Fruit fly (Drosophila melanogaster) whole organism, prepupa: ENCODE results near the gene CG33923.

Experiments used
- Blimp-1 ChIP-seq: fragments of 200-800 bp; sonication (Bioruptor generic); optimal IDR thresholded peaks from 3 replicates; lab custom pipeline; 2017; ENCODE audit warnings: missing biosample characterization, missing genetic modification characterization, mild to moderate bottlenecking, moderate library complexity, missing genetic modification reagents
- CG10631 ChIP-seq: fragments of 200-800 bp; sonication (Bioruptor generic); optimal IDR thresholded peaks from 2 replicates; lab custom pipeline; 2016; ENCODE audit warnings: missing biosample characterization, missing genetic modification characterization
- CG10669 ChIP-seq: fragments of 200-800 bp; sonication (Bioruptor generic); optimal IDR thresholded peaks from 3 replicates; lab custom pipeline; 2018; ENCODE audit warnings: missing biosample characterization, mild to moderate bottlenecking, missing genetic modification characterization, moderate library complexity
- CG11294 ChIP-seq: fragments of 200-800 bp; sonication (Bioruptor generic); IDR thresholded peaks from 2 replicates; pipeline ENCODE4 v1.3.6; 2022; ENCODE audit warnings: missing biosample characterization, missing genetic modification characterization
- CG11902 ChIP-seq: fragments of 200-800 bp; sonication (Bioruptor generic); optimal IDR thresholded peaks from 3 replicates; lab custom pipeline; 2016; ENCODE audit warnings: missing biosample characterization, missing genetic modification characterization
- CG15336 ChIP-seq: fragments of 200-800 bp; sonication (Bioruptor generic); IDR thresholded peaks from 2 replicates; pipeline ENCODE4 v1.3.6; 2022; ENCODE audit warnings: missing biosample characterization, missing genetic modification characterization
- CG1621 ChIP-seq: fragments of 200-800 bp; sonication (Bioruptor generic); optimal IDR thresholded peaks from 3 replicates; lab custom pipeline; 2018; ENCODE audit warnings: missing biosample characterization, mild to moderate bottlenecking, missing genetic modification characterization
- CG16779 ChIP-seq: fragments of 200-800 bp; sonication (Bioruptor generic); optimal IDR thresholded peaks from 3 replicates; lab custom pipeline; 2017; ENCODE audit warnings: missing biosample characterization, mild to moderate bottlenecking, missing genetic modification characterization
- CG3032 ChIP-seq: fragments of 200-800 bp; optimal IDR thresholded peaks from 2 replicates; lab custom pipeline; 2019; ENCODE audit warnings: missing biosample characterization, mild to moderate bottlenecking, missing genetic modification characterization, moderate library complexity
- CG31627 ChIP-seq: fragments of 200-800 bp; sonication (Bioruptor generic); optimal IDR thresholded peaks from 3 replicates; lab custom pipeline; 2016; ENCODE audit warnings: missing biosample characterization, missing genetic modification characterization
- CG32006 ChIP-seq: fragments of 200-800 bp; sonication (Bioruptor generic); optimal IDR thresholded peaks from 3 replicates; lab custom pipeline; 2017; ENCODE audit warnings: missing biosample characterization, mild to moderate bottlenecking, missing genetic modification characterization
- CG34406 ChIP-seq: fragments of 200-800 bp; sonication (Bioruptor generic); optimal IDR thresholded peaks from 3 replicates; lab custom pipeline; 2016; ENCODE audit warnings: missing biosample characterization, missing genetic modification characterization
- CG3919 ChIP-seq: fragments of 200-800 bp; sonication (Bioruptor generic); optimal IDR thresholded peaks from 3 replicates; lab custom pipeline; 2016; ENCODE audit warnings: missing biosample characterization, missing genetic modification characterization
- CG6163 ChIP-seq: fragments of 200-800 bp; sonication (Bioruptor generic); IDR thresholded peaks from 3 replicates; pipeline ENCODE4 v1.3.6; 2022; ENCODE audit warnings: missing biosample characterization, missing genetic modification characterization
- CG6276 ChIP-seq: fragments of 200-800 bp; sonication (Bioruptor generic); optimal IDR thresholded peaks from 2 replicates; lab custom pipeline; 2017; ENCODE audit warnings: missing biosample characterization, mild to moderate bottlenecking, missing genetic modification characterization
- CG6792 ChIP-seq: fragments of 200-800 bp; sonication (Bioruptor generic); optimal IDR thresholded peaks from 3 replicates; lab custom pipeline; 2016; ENCODE audit warnings: missing biosample characterization, missing genetic modification characterization
- CG6808 ChIP-seq: fragments of 200-800 bp; sonication (Bioruptor generic); optimal IDR thresholded peaks from 3 replicates; lab custom pipeline; 2017; ENCODE audit warnings: missing biosample characterization, missing genetic modification characterization, mild to moderate bottlenecking, moderate library complexity, missing genetic modification reagents
- CG6854 ChIP-seq: fragments of 200-800 bp; sonication (Bioruptor generic); optimal IDR thresholded peaks from 2 replicates; lab custom pipeline; 2017; ENCODE audit warnings: missing biosample characterization, mild to moderate bottlenecking, missing genetic modification characterization
- CG7368 ChIP-seq: fragments of 200-800 bp; sonication (Bioruptor generic); optimal IDR thresholded peaks from 3 replicates; lab custom pipeline; 2016; ENCODE audit warnings: missing biosample characterization, missing genetic modification characterization
- CG8119 ChIP-seq: fragments of 200-800 bp; sonication (Bioruptor generic); IDR thresholded peaks from 3 replicates; pipeline ENCODE4 v1.3.6; 2022; ENCODE audit warnings: missing biosample characterization, missing genetic modification characterization
- CG8632 ChIP-seq: fragments of 200-800 bp; sonication (Bioruptor generic); optimal IDR thresholded peaks from 3 replicates; lab custom pipeline; 2016; ENCODE audit warnings: missing biosample characterization, missing genetic modification characterization
- CG9139 ChIP-seq: fragments of 200-800 bp; sonication (Bioruptor generic); optimal IDR thresholded peaks from 3 replicates; lab custom pipeline; 2017; ENCODE audit warnings: missing biosample characterization, mild to moderate bottlenecking, missing genetic modification characterization
- Eip75B ChIP-seq: fragments of 200-800 bp; sonication (Bioruptor generic); optimal IDR thresholded peaks from 3 replicates; lab custom pipeline; 2016; ENCODE audit warnings: missing biosample characterization, missing genetic modification characterization
- Eip78C ChIP-seq: fragments of 200-800 bp; sonication (Bioruptor generic); peaks from one replicate; lab custom pipeline; 2016; ENCODE audit warnings: missing biosample characterization, missing genetic modification characterization
- Eip93F ChIP-seq: fragments of 200-800 bp; sonication (Bioruptor generic); optimal IDR thresholded peaks from 2 replicates; lab custom pipeline; 2016; ENCODE audit warnings: missing biosample characterization, mild to moderate bottlenecking, missing genetic modification characterization
- Ets21C ChIP-seq: fragments of 200-800 bp; sonication (Bioruptor generic); optimal IDR thresholded peaks from 3 replicates; lab custom pipeline; 2016; ENCODE audit warnings: missing biosample characterization, missing genetic modification characterization
- Ets96B ChIP-seq: fragments of 200-800 bp; optimal IDR thresholded peaks from 2 replicates; lab custom pipeline; 2019; ENCODE audit warnings: missing biosample characterization, mild to moderate bottlenecking, missing genetic modification characterization, moderate library complexity
- Gug ChIP-seq: fragments of 200-800 bp; sonication (Bioruptor generic); IDR thresholded peaks from 2 replicates; pipeline ENCODE4 v1.3.6; 2022; ENCODE audit warnings: missing biosample characterization, missing genetic modification characterization
- Hr38 ChIP-seq: sonication (Bioruptor generic); optimal IDR thresholded peaks from 2 replicates; lab custom pipeline; 2016; ENCODE audit warnings: missing biosample characterization, missing genetic modification characterization
- Hr39 ChIP-seq: fragments of 200-800 bp; sonication (Bioruptor generic); optimal IDR thresholded peaks from 2 replicates; lab custom pipeline; 2016; ENCODE audit warnings: missing biosample characterization, missing genetic modification characterization
- Hr4 ChIP-seq: fragments of 200-800 bp; sonication (Bioruptor generic); optimal IDR thresholded peaks from 3 replicates; lab custom pipeline; 2016; ENCODE audit warnings: missing biosample characterization, missing genetic modification characterization
- Lpt ChIP-seq: fragments of 200-800 bp; sonication (Bioruptor generic); optimal IDR thresholded peaks from 3 replicates; lab custom pipeline; 2016; ENCODE audit warnings: missing biosample characterization, missing genetic modification characterization
- Met ChIP-seq: fragments of 200-800 bp; sonication (Bioruptor generic); optimal IDR thresholded peaks from 3 replicates; lab custom pipeline; 2016; ENCODE audit warnings: missing biosample characterization, missing genetic modification characterization
- OdsH ChIP-seq: fragments of 200-800 bp; sonication (Bioruptor generic); optimal IDR thresholded peaks from 3 replicates; lab custom pipeline; 2016; ENCODE audit warnings: missing biosample characterization, missing genetic modification characterization
- Smox ChIP-seq: fragments of 200-800 bp; sonication (Bioruptor generic); optimal IDR thresholded peaks from 3 replicates; lab custom pipeline; 2016; ENCODE audit warnings: missing biosample characterization, missing genetic modification characterization
- Sox102F ChIP-seq: fragments of 200-800 bp; sonication (Bioruptor generic); optimal IDR thresholded peaks from 2 replicates; lab custom pipeline; 2016; ENCODE audit warnings: missing biosample characterization, mild to moderate bottlenecking, missing genetic modification characterization
- acj6 ChIP-seq: fragments of 200-800 bp; sonication (Bioruptor generic); optimal IDR thresholded peaks from 3 replicates; lab custom pipeline; 2016; ENCODE audit warnings: missing biosample characterization, missing genetic modification characterization
- dac ChIP-seq: fragments of 200-800 bp; sonication (Bioruptor generic); optimal IDR thresholded peaks from 2 replicates; lab custom pipeline; 2017; ENCODE audit warnings: missing biosample characterization, mild to moderate bottlenecking, missing genetic modification characterization
- dsx ChIP-seq: fragments of 200-800 bp; optimal IDR thresholded peaks from 3 replicates; lab custom pipeline; 2019; ENCODE audit warnings: missing biosample characterization, mild to moderate bottlenecking, missing genetic modification characterization, moderate library complexity; ENCODE audit not compliant: poor library complexity, severe bottlenecking
- esn ChIP-seq: fragments of 200-800 bp; sonication (Bioruptor generic); optimal IDR thresholded peaks from 2 replicates; lab custom pipeline; 2016; ENCODE audit warnings: missing biosample characterization, mild to moderate bottlenecking, missing genetic modification characterization, moderate library complexity
- fd59A ChIP-seq: fragments of 200-800 bp; sonication (Bioruptor generic); optimal IDR thresholded peaks from 2 replicates; lab custom pipeline; 2017; ENCODE audit warnings: missing biosample characterization, mild to moderate bottlenecking, missing genetic modification characterization, missing genetic modification reagents
- fd85E ChIP-seq: fragments of 200-800 bp; sonication (Bioruptor generic); optimal IDR thresholded peaks from 3 replicates; lab custom pipeline; 2016; ENCODE audit warnings: missing biosample characterization, missing genetic modification characterization
- fkh ChIP-seq: fragments of 200-800 bp; sonication (Bioruptor generic); optimal IDR thresholded peaks from 3 replicates; lab custom pipeline; 2017; ENCODE audit warnings: missing biosample characterization, mild to moderate bottlenecking, missing genetic modification characterization, moderate library complexity
- lz ChIP-seq: fragments of 200-800 bp; sonication (Bioruptor generic); optimal IDR thresholded peaks from 3 replicates; lab custom pipeline; 2016; ENCODE audit warnings: missing biosample characterization, missing genetic modification characterization
- net ChIP-seq: fragments of 200-800 bp; sonication (Bioruptor generic); optimal IDR thresholded peaks from 3 replicates; lab custom pipeline; 2016; ENCODE audit warnings: missing biosample characterization, missing genetic modification characterization
- pdm3 ChIP-seq: fragments of 200-800 bp; sonication (Bioruptor generic); optimal IDR thresholded peaks from 3 replicates; lab custom pipeline; 2016; ENCODE audit warnings: missing biosample characterization, missing genetic modification characterization
- salr ChIP-seq, 2 experiments: fragments of 200-800 bp; sonication (Bioruptor generic); optimal IDR thresholded peaks; 3 replicates each; lab custom pipeline; 2016 to 2018; ENCODE audit warnings: missing biosample characterization in 2 of 2, missing genetic modification characterization in 2 of 2, mild to moderate bottlenecking in 1 of 2
- spab ChIP-seq: fragments of 200-800 bp; sonication (Bioruptor generic); optimal IDR thresholded peaks from 2 replicates; lab custom pipeline; 2017; ENCODE audit warnings: missing biosample characterization, mild to moderate bottlenecking, missing genetic modification characterization, missing genetic modification reagents
- ss ChIP-seq, 2 experiments: fragments of 200-800 bp; sonication (Bioruptor generic); optimal IDR thresholded peaks; 2 replicates in 1 of 2; 3 replicates in 1 of 2; lab custom pipeline; 2017 to 2018; ENCODE audit warnings: mild to moderate bottlenecking in 2 of 2, missing biosample characterization in 2 of 2, missing genetic modification characterization in 2 of 2, moderate library complexity in 1 of 2
- svp ChIP-seq: fragments of 200-800 bp; sonication (Bioruptor generic); peaks from one replicate; lab custom pipeline; 2016; ENCODE audit warnings: missing biosample characterization, missing genetic modification characterization
- topi ChIP-seq: fragments of 200-800 bp; sonication (Bioruptor generic); optimal IDR thresholded peaks from 3 replicates; lab custom pipeline; 2016; ENCODE audit warnings: missing biosample characterization, missing genetic modification characterization
- vri ChIP-seq: fragments of 200-800 bp; sonication (Bioruptor generic); optimal IDR thresholded peaks from 3 replicates; lab custom pipeline; 2016; ENCODE audit warnings: missing biosample characterization, mild to moderate bottlenecking, missing genetic modification characterization

CG33923 gene

dm6 chr2L:1312321-1312720, 29.6 kb downstream of the CG33923 start:
- peak; percentile 28 for TF ChIP-seq Hr39
- peak; percentile 59 for TF ChIP-seq esn (GFP tag; lab: Kevin White, UChicago)
- TF ChIP-seq CG10669 (GFP tag; lab: Kevin White, UChicago): peak; percentile 53
- peak; percentile 20 for TF ChIP-seq Ets21C (GFP tag; lab: Kevin White, UChicago)
- TF ChIP-seq CG34406: peak; percentile 16
- peak; percentile 62 for TF ChIP-seq Ets96B (tag; lab: Kevin White, UChicago)
- peak; percentile 36 for TF ChIP-seq pdm3
- peak; percentile 24 for TF ChIP-seq CG8632 (GFP tag; lab: Kevin White, UChicago)
- 0 out of 2 replicates have a peak, but pooled peaks have one; percentile 34 for TF ChIP-seq CG15336 (GFP tag; lab: Robert Waterston, UW)
- TF ChIP-seq acj6 (GFP tag; lab: Kevin White, UChicago): peak; percentile 25
- TF ChIP-seq net (GFP tag; lab: Kevin White, UChicago): no peak
- peak; percentile 21 for TF ChIP-seq Smox (GFP tag; lab: Kevin White, UChicago)
- no peak for TF ChIP-seq CG6854 (GFP tag; lab: Kevin White, UChicago)
- TF ChIP-seq Blimp-1 (GFP tag; lab: Kevin White, UChicago): no peak
- peak; percentile 59 for TF ChIP-seq CG10631 (GFP tag; lab: Kevin White, UChicago)
- TF ChIP-seq topi: peak; percentile 41
- TF ChIP-seq CG9139: no peak
- peak; percentile 21 for TF ChIP-seq spab (GFP tag; lab: Kevin White, UChicago)
- TF ChIP-seq fd59A (GFP tag; lab: Kevin White, UChicago): peak; percentile 46
- TF ChIP-seq svp (GFP tag; lab: Kevin White, UChicago): peak; percentile 64
- TF ChIP-seq CG6163 (GFP tag; lab: Robert Waterston, UW): peak; percentile 65
- TF ChIP-seq dsx (GFP tag; lab: Kevin White, UChicago): peak; percentile 50
- TF ChIP-seq CG31627 (GFP tag; lab: Kevin White, UChicago): peak; percentile 30
- TF ChIP-seq CG11294 (GFP tag; lab: Robert Waterston, UW): no peak
- peak; percentile 21 for TF ChIP-seq OdsH (GFP tag; lab: Kevin White, UChicago)
- no peak for TF ChIP-seq CG7368 (GFP tag; lab: Kevin White, UChicago)
- TF ChIP-seq ss (GFP tag; optimal IDR thresholded peaks at IDR 0.05; lab: Kevin White, UChicago): peak in 1 of 2 experiments; percentile 47
- TF ChIP-seq CG6792 (GFP tag; lab: Kevin White, UChicago): peak; percentile 19
- TF ChIP-seq Eip93F (GFP tag; lab: Kevin White, UChicago): no peak
- no peak for TF ChIP-seq vri (GFP tag; lab: Kevin White, UChicago)
- TF ChIP-seq Hr38 (GFP tag; lab: Kevin White, UChicago): no peak
- peak; percentile 52 for TF ChIP-seq lz (GFP tag; lab: Kevin White, UChicago)
- TF ChIP-seq CG32006 (GFP tag; lab: Kevin White, UChicago): peak; percentile 35
- TF ChIP-seq CG8119 (GFP tag; lab: Robert Waterston, UW): peak; percentile 42; the same call in 1 of the 3 replicates
- peak; percentile 40 for TF ChIP-seq Eip75B (GFP tag; lab: Kevin White, UChicago)
- TF ChIP-seq CG3919 (GFP tag; lab: Kevin White, UChicago): peak; percentile 35
- no peak for TF ChIP-seq salr (GFP tag; optimal IDR thresholded peaks at IDR 0.05; lab: Kevin White, UChicago)
- TF ChIP-seq dac (GFP tag; lab: Kevin White, UChicago): no peak
- TF ChIP-seq CG6808 (GFP tag; lab: Kevin White, UChicago): peak; percentile 35
- no peak for TF ChIP-seq fkh (GFP tag; lab: Kevin White, UChicago)
- TF ChIP-seq Gug: peak; percentile 36; the same call in 1 of the 2 replicates
- TF ChIP-seq CG3032 (tag; lab: Kevin White, UChicago): peak; percentile 30
- peak; percentile 12 for TF ChIP-seq CG16779 (tag; lab: Kevin White, UChicago)
- TF ChIP-seq Sox102F: peak; percentile 40
- peak; percentile 36 for TF ChIP-seq Hr4 (GFP tag; lab: Kevin White, UChicago)
- TF ChIP-seq Eip78C: peak; percentile 76
- peak; percentile 40 for TF ChIP-seq Met
- no peak for TF ChIP-seq Lpt (GFP tag; lab: Kevin White, UChicago)
- TF ChIP-seq fd85E (GFP tag; lab: Kevin White, UChicago): no peak
- peak; percentile 27 for TF ChIP-seq CG1621 (tag; lab: Kevin White, UChicago)
- peak; percentile 11 for TF ChIP-seq CG11902
- TF ChIP-seq CG6276 (GFP tag; lab: Kevin White, UChicago): no peak
